Worm (Caenorhabditis elegans) whole organism, L1 larva: ENCODE data around the gene C49F5.8.

Source experiments
- ceh-88 ChIP-seq: fragments of 200-800 bp; sonication (Bioruptor generic); IDR thresholded peaks from 2 replicates; pipeline ENCODE4 v1.3.6; 2022; ENCODE audit warnings: missing genetic modification characterization, missing compliant biosample characterization
- dpl-1 ChIP-seq, 3 experiments: fragments of 150-350 bp in 2 of 3; sonication (generic microtip) in 1 of 3; optimal IDR thresholded peaks; 2 replicates each; lab custom pipeline; 2014 to 2017; ENCODE audit warnings: missing biosample characterization in 3 of 3, missing genetic modification characterization in 3 of 3, missing genetic modification reagents in 3 of 3
- mep-1 ChIP-seq: fragments of 150-350 bp; optimal IDR thresholded peaks from 2 replicates; lab custom pipeline; 2014; ENCODE audit warnings: missing biosample characterization, missing genetic modification characterization
- nhr-11 ChIP-seq: fragments of 150-350 bp; optimal IDR thresholded peaks from 2 replicates; lab custom pipeline; 2014; ENCODE audit warnings: missing biosample characterization, missing genetic modification characterization
- nhr-237 ChIP-seq: fragments of 150-350 bp; optimal IDR thresholded peaks from 2 replicates; lab custom pipeline; 2014; ENCODE audit warnings: missing biosample characterization, missing genetic modification characterization
- nhr-28 ChIP-seq: fragments of 150-350 bp; optimal IDR thresholded peaks from 2 replicates; lab custom pipeline; 2014; ENCODE audit warnings: missing biosample characterization, missing genetic modification characterization
- nhr-76 ChIP-seq: sonication (generic microtip); optimal IDR thresholded peaks from 2 replicates; lab custom pipeline; 2017; ENCODE audit warnings: missing biosample characterization, missing genetic modification characterization
- pag-3 ChIP-seq: sonication (generic microtip); optimal IDR thresholded peaks from 2 replicates; lab custom pipeline; 2017; ENCODE audit warnings: missing genetic modification characterization, mild to moderate bottlenecking, missing compliant biosample characterization, antibody characterized with exemption, borderline replicate concordance; ENCODE audit not compliant: insufficient read depth

ce11 chrX:11974629-11975085 lies 14.7 kb downstream of the C49F5.8 start, which contains the start of gene set-6:
- TF ChIP-seq nhr-76 (tag; lab: Kevin White, UChicago) (no peak), pag-3 (no peak), nhr-237 (no peak), nhr-11 (no peak), nhr-28 (no peak), mep-1 (tag; lab: Kevin White, UChicago) (peak; percentile 44), dpl-1 (GFP tag; optimal IDR thresholded peaks at IDR 0.05; lab: Kevin White, UChicago) (no peak), ceh-88 (no peak)
